Worm (Caenorhabditis elegans) whole organism, late embryonic: ENCODE data around the gene nhr-59.

ENCODE experiments used
- elt-2 ChIP-seq: sonication (generic microtip); optimal IDR thresholded peaks from 2 replicates; lab custom pipeline; 2016; ENCODE audit warnings: missing genetic modification reagents, missing genetic modification characterization, missing compliant biosample characterization
- hlh-15 ChIP-seq: sonication (generic microtip); optimal IDR thresholded peaks from 2 replicates; lab custom pipeline; 2016; ENCODE audit warnings: missing genetic modification characterization, missing compliant biosample characterization

ce11 chrV:2266958-2267357 is 11.1 kb downstream of the nhr-59 start, which contains the start of gene nhr-275:
- no peak for TF ChIP-seq hlh-15
- no peak for TF ChIP-seq elt-2
